Fruit fly (Drosophila melanogaster) Kc167 (cell line): ENCODE results near the gene lqfR.

Experiments
- Sin3A ChIP-seq: fragments of >200 bp; optimal IDR thresholded peaks from 2 replicates; lab custom pipeline; 2018; ENCODE audit warnings: missing external identifiers
- psq ChIP-seq: fragments of >200 bp; optimal IDR thresholded peaks from 2 replicates; lab custom pipeline; 2017; ENCODE audit warnings: missing external identifiers

DNA sequence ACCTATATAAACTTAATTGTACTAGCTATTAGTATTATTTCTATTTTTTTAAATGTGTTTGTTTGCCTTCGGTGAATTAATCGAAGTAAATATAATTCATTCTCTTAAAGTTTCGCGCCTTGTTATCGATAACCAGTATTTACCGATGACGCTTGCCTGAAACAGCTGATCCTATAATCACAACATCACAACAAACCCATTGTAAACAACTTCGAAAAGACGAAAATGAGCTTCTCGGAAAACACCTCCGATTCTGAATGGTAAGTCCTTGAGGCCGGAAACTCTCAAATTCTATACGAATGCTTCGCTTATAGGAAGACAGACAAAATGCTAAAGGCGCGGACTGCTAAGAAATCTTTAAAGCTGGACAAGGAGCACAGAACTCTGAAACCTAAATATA lies 31.2 kb upstream of the lqfR start, which contains the start of gene CG34149:
- TF ChIP-seq psq (lab: Kevin White, UChicago) (no peak), Sin3A (lab: Kevin White, UChicago) (no peak)
